Worm (Caenorhabditis elegans): Measurements from ENCODE around the gene irld-28.

The irld-28 gene

DNA sequence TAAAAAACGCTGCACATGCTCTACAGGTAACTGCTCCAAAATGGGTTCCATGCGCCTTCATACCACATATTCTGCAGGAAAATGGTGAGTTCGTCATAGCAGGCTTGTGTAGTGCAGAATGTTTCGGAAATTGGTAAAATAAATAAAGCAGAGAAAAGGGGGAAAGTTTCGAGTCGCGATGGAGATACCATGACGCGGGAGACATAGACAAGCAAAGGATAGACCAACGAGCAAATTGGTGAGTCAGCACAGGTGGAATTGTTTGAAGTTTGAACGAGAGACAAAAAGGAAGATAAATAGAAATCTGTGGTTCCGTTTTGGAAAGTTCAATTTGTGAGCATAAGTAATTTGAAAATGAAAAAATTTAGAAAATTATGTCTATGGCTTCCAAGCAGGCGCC is 45.7 kb downstream of the irld-28 start, which contains the start of gene nhr-225:
TSS of gene nhr-225 (minus strand) at position 146 of the 400 bp plus-strand sequence.
- TF ChIP-seq fos-1 (tag; optimal IDR thresholded peaks at IDR 0.05) (peak; percentile 57), sma-9 (GFP tag; optimal IDR thresholded peaks at IDR 0.05) (peak; percentile 18), sma-9 (tag; optimal IDR thresholded peaks at IDR 0.05) (no peak), blmp-1 (tag; optimal IDR thresholded peaks at IDR 0.05; ENCODE audit: insufficient read depth) (no peak)

- TF ChIP-seq ztf-1 (GFP tag; conservative IDR thresholded peaks at IDR 0.05), result no peak
- no peak for TF ChIP-seq snpc-4 (tag; optimal IDR thresholded peaks at IDR 0.05)
- no peak for TF ChIP-seq nhr-6 (tag; optimal IDR thresholded peaks at IDR 0.05)
- TF ChIP-seq ztf-11 (tag; optimal IDR thresholded peaks at IDR 0.05), result no peak
- TF ChIP-seq ceh-16 (tag; optimal IDR thresholded peaks at IDR 0.05), result no peak
- TF ChIP-seq nhr-23 (tag; optimal IDR thresholded peaks at IDR 0.05), result no peak
- no peak for TF ChIP-seq nhr-11 (tag; optimal IDR thresholded peaks at IDR 0.05)
These were observed 50.9 kb downstream of the irld-28 start, which contains the start of gene nhr-227 for ce11 chrV:2285107-2285506. TSS of gene nhr-227 (plus strand) at chrV:2285432.

Measured in whole organism, L2 larva.